Fruit fly (Drosophila melanogaster): ENCODE data around the gene Btk.

dm6 chr2L:8334705-8335104 is 33.8 kb upstream of the Btk start:
- TF ChIP-seq CG16863 (GFP tag; optimal IDR thresholded peaks at IDR 0.05) (no peak), Aef1 (GFP tag; IDR thresholded peaks at IDR 0.05) (no peak), zen2 (GFP tag; IDR thresholded peaks at IDR 0.05; ENCODE audit: partially characterized antibody) (no peak), CG1647 (GFP tag; optimal IDR thresholded peaks at IDR 0.05) (no peak), bowl (GFP tag; IDR thresholded peaks at IDR 0.05) (no peak), NK7.1 (GFP tag; optimal IDR thresholded peaks at IDR 0.05) (no peak)

Measured in whole organism, embryonic.